Worm (Caenorhabditis elegans): ENCODE data around the gene aipr-1.

The aipr-1 gene

DNA sequence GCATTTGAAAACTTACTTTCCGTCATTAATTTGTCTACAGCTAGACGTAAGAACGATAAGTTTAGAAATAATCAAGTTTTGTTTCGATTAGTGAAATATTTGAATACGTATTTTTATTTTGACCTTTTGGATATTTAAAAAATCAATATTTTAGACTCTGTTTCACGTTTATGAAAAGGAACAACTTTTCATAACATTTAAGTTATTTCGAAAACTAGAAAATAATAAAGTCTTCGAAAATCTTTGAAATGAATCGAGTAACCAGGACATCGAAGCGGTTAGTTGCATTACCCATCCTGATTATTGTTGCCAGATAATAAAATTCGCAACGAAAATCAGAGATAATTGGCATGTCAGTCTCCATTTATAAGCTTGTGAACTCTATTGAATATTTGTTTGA lies 12.8 kb downstream of the aipr-1 start, which contains the start of gene C56C10.6:
Gene C56C10.6 (minus strand): TSS at position 101 of the 400 bp plus-strand sequence.
- no peak for TF ChIP-seq dpl-1 (GFP tag; optimal IDR thresholded peaks at IDR 0.05)

DNA sequence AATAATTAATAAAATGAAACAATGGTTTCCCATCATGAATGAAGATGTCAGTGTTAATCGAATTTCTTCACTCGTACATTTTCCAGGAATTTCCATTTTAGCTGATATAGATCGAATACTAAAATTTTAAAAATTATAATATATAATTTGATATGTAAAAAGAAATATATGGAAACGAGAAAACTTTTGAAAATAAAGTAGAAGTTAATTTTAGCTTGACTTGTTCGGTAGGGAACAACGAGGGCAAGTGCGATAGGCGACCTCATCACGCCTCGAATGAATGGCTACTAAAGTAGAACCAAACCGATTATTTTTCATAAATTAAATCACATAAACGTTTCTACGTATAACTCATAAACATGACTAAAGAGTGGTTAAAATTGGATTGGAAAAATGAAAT lies 15.7 kb downstream of the aipr-1 start, which contains the start of gene sra-31:
Gene sra-31 (minus strand): TSS at position 101 of the 400 bp plus-strand sequence.
- TF ChIP-seq Y79H2A.3 (GFP tag; conservative IDR thresholded peaks at IDR 0.05) (no peak), attf-3 (GFP tag; conservative IDR thresholded peaks at IDR 0.05) (no peak)

DNA sequence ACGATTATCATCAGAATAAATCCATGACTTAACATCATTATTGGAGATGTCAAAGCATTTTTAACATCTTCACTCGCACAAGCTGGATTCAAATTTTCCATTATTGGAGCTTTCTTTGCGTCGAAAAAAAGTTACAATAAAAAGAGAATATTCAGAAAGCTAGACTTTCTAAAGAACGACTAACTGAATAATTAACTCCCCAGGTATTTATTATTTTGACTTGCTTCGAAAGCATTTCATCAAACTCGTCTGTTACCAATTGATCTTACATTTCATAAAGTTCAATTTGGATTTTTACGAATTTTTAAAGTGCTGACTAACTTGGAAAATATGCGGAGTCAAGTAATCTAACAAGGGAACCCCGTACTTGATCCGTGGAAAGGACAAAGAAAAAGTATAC lies 18.4 kb downstream of the aipr-1 start, which contains the start of gene sra-29:
Gene sra-29 (minus strand): TSS at position 101 of the 400 bp plus-strand sequence.
- TF ChIP-seq ztf-25 (GFP tag; IDR thresholded peaks at IDR 0.05) (no peak), F57C9.4 (tag; optimal IDR thresholded peaks at IDR 0.05) (no peak), lag-1 (GFP tag; IDR thresholded peaks at IDR 0.05) (no peak)

DNA sequence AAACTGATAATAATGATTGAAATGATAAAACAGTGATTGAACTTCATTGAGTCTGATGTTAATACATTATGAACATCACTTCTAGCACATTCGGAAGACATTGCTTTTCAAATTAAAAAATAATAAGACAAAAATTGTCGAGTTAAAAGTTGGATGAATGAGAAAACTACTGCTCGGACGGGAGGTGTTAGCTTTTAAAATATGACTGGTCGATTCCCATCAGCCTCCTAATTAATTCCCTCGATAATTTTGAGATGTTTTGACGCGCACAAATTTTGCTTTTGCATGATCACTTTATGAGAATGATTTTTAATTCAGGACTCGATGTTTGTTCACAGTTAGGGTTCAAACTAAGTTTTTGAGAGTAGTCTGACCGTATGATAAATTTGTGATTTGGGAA lies 20.4 kb downstream of the aipr-1 start, which contains the start of gene sra-28:
Gene sra-28 (minus strand): TSS at position 101 of the 400 bp plus-strand sequence.
- TF ChIP-seq somi-1 (GFP tag; optimal IDR thresholded peaks at IDR 0.05) = no peak
- TF ChIP-seq K11D2.4 (GFP tag; IDR thresholded peaks at IDR 0.05) = no peak
- TF ChIP-seq F23B12.7 (tag; optimal IDR thresholded peaks at IDR 0.05; ENCODE audit: insufficient read depth) = no peak
- TF ChIP-seq snpc-3.4 (tag; optimal IDR thresholded peaks at IDR 0.05) = no peak
- TF ChIP-seq ama-1 (optimal IDR thresholded peaks at IDR 0.05) = no peak
- TF ChIP-seq ama-1 (GFP tag; optimal IDR thresholded peaks at IDR 0.05) = no peak
- no peak for TF ChIP-seq ceh-40 (GFP tag; IDR thresholded peaks at IDR 0.05)
- TF ChIP-seq fkh-3 (tag; optimal IDR thresholded peaks at IDR 0.05) = no peak
- TF ChIP-seq gei-17 (GFP tag; optimal IDR thresholded peaks at IDR 0.05) = no peak
- TF ChIP-seq ceh-100 (GFP tag; IDR thresholded peaks at IDR 0.05) = no peak
- TF ChIP-seq efl-1 (GFP tag; optimal IDR thresholded peaks at IDR 0.05) = no peak
- no peak for TF ChIP-seq pbrm-1 (GFP tag; IDR thresholded peaks at IDR 0.05)
- TF ChIP-seq F39B2.1 (GFP tag; IDR thresholded peaks at IDR 0.05) = no peak
- no peak for TF ChIP-seq lir-1 (GFP tag; conservative IDR thresholded peaks at IDR 0.05)
- TF ChIP-seq mel-28 (tag; optimal IDR thresholded peaks at IDR 0.05; ENCODE audit: borderline replicate concordance) = no peak
- no peak for TF ChIP-seq chd-7 (tag; optimal IDR thresholded peaks at IDR 0.05)
- no peak for TF ChIP-seq C17E4.6 (GFP tag; IDR thresholded peaks at IDR 0.05)
- no peak for TF ChIP-seq attf-6 (GFP tag; IDR thresholded peaks at IDR 0.05)
- TF ChIP-seq nfyb-1 (GFP tag; IDR thresholded peaks at IDR 0.05) = no peak

DNA sequence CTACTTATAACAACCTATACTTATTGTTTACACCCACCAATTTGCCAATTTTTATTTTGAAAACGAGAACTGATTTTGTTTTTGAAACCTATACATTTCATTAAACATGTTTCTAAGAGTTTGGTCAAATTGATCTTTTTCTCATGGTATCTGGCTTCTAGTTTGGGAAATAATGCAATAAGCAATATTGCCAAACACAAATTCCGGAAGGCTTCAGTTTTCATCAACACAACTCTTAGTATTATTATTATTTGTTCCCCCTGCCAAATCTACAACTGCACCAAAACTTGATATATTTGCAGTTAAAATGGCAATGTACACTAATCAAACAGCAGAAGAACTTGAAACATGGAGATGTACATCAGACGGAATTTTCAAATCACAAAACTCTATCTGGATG lies 25.3 kb downstream of the aipr-1 start, which contains the start of gene sra-27:
Gene sra-27 (plus strand): TSS at position 301 of the 400 bp plus-strand sequence.
- TF ChIP-seq ztf-28 (GFP tag; IDR thresholded peaks at IDR 0.05) (no peak), let-526 (GFP tag; IDR thresholded peaks at IDR 0.05) (no peak), nfya-1 (tag; optimal IDR thresholded peaks at IDR 0.05; ENCODE audit: borderline replicate concordance, insufficient read depth) (no peak), lin-54 (GFP tag; optimal IDR thresholded peaks at IDR 0.05) (no peak), F55B11.4 (tag; optimal IDR thresholded peaks at IDR 0.05; ENCODE audit: borderline replicate concordance, insufficient read depth) (no peak), gei-17 (GFP tag; optimal IDR thresholded peaks at IDR 0.05) (no peak)

DNA sequence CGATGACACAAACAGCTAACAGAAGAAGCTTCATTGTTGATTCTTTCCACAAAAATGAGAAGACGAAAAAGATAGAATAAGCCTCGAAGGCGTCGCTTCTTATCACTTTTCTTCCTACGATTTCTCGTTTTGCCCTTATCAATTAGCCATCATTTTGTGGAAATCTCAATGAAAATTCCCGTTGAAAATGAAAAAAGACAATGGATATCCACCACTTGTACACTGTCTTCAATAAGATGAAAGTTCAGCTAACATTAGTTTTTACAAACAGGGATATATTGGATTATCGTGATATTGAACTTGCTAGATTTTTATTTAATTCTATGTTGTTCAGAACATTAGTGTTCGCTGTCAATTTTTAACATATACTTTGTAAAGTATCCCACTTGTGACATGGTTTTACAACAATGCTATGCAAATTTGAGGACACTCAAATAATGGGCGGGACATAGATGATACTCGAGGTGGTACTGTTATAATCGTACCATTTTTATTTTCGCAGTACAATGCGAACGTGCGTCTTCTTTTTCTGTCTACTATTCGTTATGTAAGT lies 27.3 kb downstream of the aipr-1 start, which contains the start of the genes F18C5.5 and F18C5.9:
Gene F18C5.5 (minus strand): TSS at position 101 of the 553 bp plus-strand sequence.
Gene F18C5.9 (plus strand): TSS at position 503 of the 553 bp plus-strand sequence.
- TF ChIP-seq lin-40 (tag; optimal IDR thresholded peaks at IDR 0.05) (no peak), nhr-179 (tag; optimal IDR thresholded peaks at IDR 0.05) (no peak), F57A8.1 (GFP tag; optimal IDR thresholded peaks at IDR 0.05) (no peak), ccch-3 (GFP tag; optimal IDR thresholded peaks at IDR 0.05) (no peak), ztf-6 (GFP tag; IDR thresholded peaks at IDR 0.05) (no peak), somi-1 (GFP tag; optimal IDR thresholded peaks at IDR 0.05) (no peak), aptf-2 (GFP tag; conservative IDR thresholded peaks at IDR 0.05) (no peak)

All from whole organism, young adult.